Fruit fly (Drosophila melanogaster) whole organism, pupa: ENCODE results near the gene CG8128.

Experiments used
- CG10348 ChIP-seq: fragments of 200-800 bp; sonication (Bioruptor generic); IDR thresholded peaks from 2 replicates; pipeline ENCODE4 v1.3.6; 2022; ENCODE audit warnings: missing biosample characterization, missing genetic modification characterization
- CG12605 ChIP-seq: fragments of 200-800 bp; sonication (Bioruptor generic); IDR thresholded peaks from 2 replicates; pipeline ENCODE4 v1.3.6; 2022; ENCODE audit warnings: missing biosample characterization, missing genetic modification characterization
- CG13204 ChIP-seq: fragments of 200-800 bp; sonication (Bioruptor generic); optimal IDR thresholded peaks from 2 replicates; lab custom pipeline; 2018; ENCODE audit warnings: missing biosample characterization, mild to moderate bottlenecking, missing genetic modification characterization, moderate library complexity
- CG14655 ChIP-seq: fragments of 200-800 bp; sonication (Bioruptor generic); optimal IDR thresholded peaks from 3 replicates; lab custom pipeline; 2017; ENCODE audit warnings: mild to moderate bottlenecking, missing biosample characterization, missing genetic modification reagents, missing genetic modification characterization
- CG15710 ChIP-seq: fragments of 200-800 bp; sonication (Bioruptor generic); optimal IDR thresholded peaks from 2 replicates; lab custom pipeline; 2018; ENCODE audit warnings: missing biosample characterization, mild to moderate bottlenecking, missing genetic modification characterization, moderate library complexity
- CG17806 ChIP-seq: fragments of 200-800 bp; sonication (Bioruptor generic); optimal IDR thresholded peaks from 2 replicates; lab custom pipeline; 2018; ENCODE audit warnings: missing biosample characterization, mild to moderate bottlenecking, missing genetic modification characterization, moderate library complexity
- CG32121 ChIP-seq: fragments of 200-800 bp; sonication (Bioruptor generic); IDR thresholded peaks from 2 replicates; pipeline ENCODE4 v1.3.6; 2022; ENCODE audit warnings: missing biosample characterization, missing genetic modification characterization
- CG34367 ChIP-seq: fragments of 200-800 bp; sonication (Bioruptor generic); optimal IDR thresholded peaks from 2 replicates; lab custom pipeline; 2018; ENCODE audit warnings: missing biosample characterization, mild to moderate bottlenecking, missing genetic modification characterization
- CG4496 ChIP-seq: fragments of 200-800 bp; sonication (Bioruptor generic); IDR thresholded peaks from 3 replicates; pipeline ENCODE4 v1.3.6; 2022; ENCODE audit warnings: missing biosample characterization, missing genetic modification characterization
- CG8159 ChIP-seq: fragments of 200-800 bp; sonication (Bioruptor generic); optimal IDR thresholded peaks from 3 replicates; lab custom pipeline; 2018; ENCODE audit warnings: missing biosample characterization, mild to moderate bottlenecking, missing genetic modification characterization, moderate library complexity
- CG8301 ChIP-seq: fragments of 200-800 bp; sonication (Bioruptor generic); optimal IDR thresholded peaks from 2 replicates; lab custom pipeline; 2018; ENCODE audit warnings: missing biosample characterization, mild to moderate bottlenecking, missing genetic modification characterization
- CG9948 ChIP-seq: fragments of 200-800 bp; sonication (Bioruptor generic); optimal IDR thresholded peaks from 2 replicates; lab custom pipeline; 2018; ENCODE audit warnings: missing biosample characterization, mild to moderate bottlenecking, missing genetic modification characterization, moderate library complexity
- D1 ChIP-seq: fragments of 200-800 bp; sonication (Bioruptor generic); optimal IDR thresholded peaks from 2 replicates; lab custom pipeline; 2018; ENCODE audit warnings: missing biosample characterization, mild to moderate bottlenecking, missing genetic modification characterization, moderate library complexity
- EcR ChIP-seq: fragments of 200-800 bp; sonication (Bioruptor generic); optimal IDR thresholded peaks from 3 replicates; lab custom pipeline; 2019; ENCODE audit warnings: missing biosample characterization, missing genetic modification characterization, mild to moderate bottlenecking, moderate library complexity, missing genetic modification reagents
- Ets98B ChIP-seq: fragments of 200-800 bp; sonication (Bioruptor generic); IDR thresholded peaks from 2 replicates; pipeline ENCODE4 v1.3.6; 2022; ENCODE audit warnings: missing biosample characterization, missing genetic modification characterization
- Pif1A ChIP-seq: fragments of 200-800 bp; sonication (Bioruptor generic); optimal IDR thresholded peaks from 3 replicates; lab custom pipeline; 2016; ENCODE audit warnings: missing biosample characterization, missing genetic modification characterization
- Pif1B ChIP-seq: fragments of 200-800 bp; sonication (Bioruptor generic); optimal IDR thresholded peaks from 3 replicates; lab custom pipeline; 2016; ENCODE audit warnings: missing biosample characterization, missing genetic modification characterization
- Snoo ChIP-seq: fragments of 200-800 bp; sonication (Bioruptor generic); optimal IDR thresholded peaks from 3 replicates; lab custom pipeline; 2017; ENCODE audit warnings: missing biosample characterization, mild to moderate bottlenecking, missing genetic modification characterization, inconsistent platforms
- fd96Ca ChIP-seq: fragments of 200-800 bp; sonication (Bioruptor generic); IDR thresholded peaks from 3 replicates; pipeline ENCODE4 v1.3.6; 2022; ENCODE audit warnings: missing biosample characterization, missing genetic modification characterization
- gl ChIP-seq: fragments of 200-800 bp; sonication (Bioruptor generic); optimal IDR thresholded peaks from 2 replicates; lab custom pipeline; 2018; ENCODE audit warnings: missing biosample characterization, mild to moderate bottlenecking, missing genetic modification characterization
- rn ChIP-seq: fragments of 200-800 bp; sonication (Bioruptor generic); IDR thresholded peaks from 2 replicates; pipeline ENCODE4 v1.3.6; 2022; ENCODE audit warnings: missing biosample characterization, missing genetic modification characterization

Gene CG8128

dm6 chrX:15731968-15732367 lies 34.7 kb downstream of the CG8128 start, which contains the start of gene CG8191:
Gene CG8191, plus strand, starts transcription at chrX:15732178.
- TF ChIP-seq CG4496 (GFP tag; lab: Robert Waterston, UW) (no peak), CG13204 (no peak), CG8159 (tag; lab: Kevin White, UChicago) (no peak), CG9948 (tag; lab: Kevin White, UChicago) (no peak), Pif1B (GFP tag; lab: Kevin White, UChicago) (no peak), CG8301 (tag; lab: Kevin White, UChicago) (no peak), fd96Ca (no peak)
- TF ChIP-seq, all 21 proteins: peak for 0

- peak; percentile 21; the same call in 1 of the 2 replicates for TF ChIP-seq CG32121 (GFP tag; lab: Robert Waterston, UW)
- TF ChIP-seq CG8159 (tag; lab: Kevin White, UChicago): no peak
- no peak for TF ChIP-seq Snoo (tag; lab: Kevin White, UChicago)
- TF ChIP-seq CG34367 (tag; lab: Kevin White, UChicago): no peak
- TF ChIP-seq rn (GFP tag; lab: Robert Waterston, UW): peak; percentile 25; the same call in 1 of the 2 replicates
- peak; percentile 48; the same call in 2 of the 3 replicates for TF ChIP-seq CG4496 (GFP tag; lab: Robert Waterston, UW)
- TF ChIP-seq CG12605 (GFP tag; lab: Robert Waterston, UW): peak; percentile 52
- TF ChIP-seq Ets98B (GFP tag; lab: Robert Waterston, UW): peak; percentile 9; the same call in 1 of the 2 replicates
- TF ChIP-seq Pif1A (GFP tag; lab: Kevin White, UChicago): no peak
- no peak for TF ChIP-seq CG10348 (GFP tag; lab: Robert Waterston, UW)
These were observed 36.0 kb downstream of the CG8128 start for dm6 chrX:15733192-15733892.

- TF ChIP-seq CG10348 (GFP tag; lab: Robert Waterston, UW) (no peak), CG32121 (GFP tag; lab: Robert Waterston, UW) (no peak), EcR (GFP tag; lab: Kevin White, UChicago) (no peak), CG4496 (GFP tag; lab: Robert Waterston, UW) (peak; percentile 6; the same call in 1 of the 3 replicates), CG8301 (tag; lab: Kevin White, UChicago) (peak; percentile 21), Snoo (tag; lab: Kevin White, UChicago) (peak; percentile 0), CG13204 (no peak), Ets98B (GFP tag; lab: Robert Waterston, UW) (no peak), gl (tag; lab: Kevin White, UChicago) (no peak), D1 (no peak), CG12605 (GFP tag; lab: Robert Waterston, UW) (no peak), fd96Ca (no peak), CG15710 (tag; lab: Kevin White, UChicago) (peak; percentile 54), CG8159 (tag; lab: Kevin White, UChicago) (peak; percentile 40), CG17806 (tag; lab: Kevin White, UChicago) (peak; percentile 0), CG14655 (GFP tag; lab: Kevin White, UChicago) (no peak), CG9948 (tag; lab: Kevin White, UChicago) (peak; percentile 28), rn (GFP tag; lab: Robert Waterston, UW) (no peak), Pif1A (GFP tag; lab: Kevin White, UChicago) (no peak), Pif1B (GFP tag; lab: Kevin White, UChicago) (no peak), CG34367 (tag; lab: Kevin White, UChicago) (no peak)
These were observed 36.7 kb downstream of the CG8128 start, which contains the start of the genes CG12379 and MagR for dm6 chrX:15733995-15734394. Gene CG12379, minus strand, starts transcription at chrX:15733996. Gene MagR, plus strand, starts transcription at chrX:15734270.

- TF ChIP-seq gl (tag; lab: Kevin White, UChicago) (no peak), CG15710 (tag; lab: Kevin White, UChicago) (no peak), Pif1A (GFP tag; lab: Kevin White, UChicago) (no peak), EcR (GFP tag; lab: Kevin White, UChicago) (no peak), CG9948 (tag; lab: Kevin White, UChicago) (no peak), CG34367 (tag; lab: Kevin White, UChicago) (no peak), CG8301 (tag; lab: Kevin White, UChicago) (no peak), CG32121 (GFP tag; lab: Robert Waterston, UW) (no peak), Pif1B (GFP tag; lab: Kevin White, UChicago) (no peak), D1 (no peak), Ets98B (GFP tag; lab: Robert Waterston, UW) (no peak), CG17806 (tag; lab: Kevin White, UChicago) (no peak), rn (GFP tag; lab: Robert Waterston, UW) (no peak), CG4496 (GFP tag; lab: Robert Waterston, UW) (no peak), CG8159 (tag; lab: Kevin White, UChicago) (no peak), CG14655 (GFP tag; lab: Kevin White, UChicago) (no peak), CG13204 (no peak), fd96Ca (no peak)
These were observed 39.8 kb downstream of the CG8128 start, which contains the start of gene Arp6 for dm6 chrX:15737110-15737509. Gene Arp6, minus strand, starts transcription at chrX:15737120.

- TF ChIP-seq Pif1B (GFP tag; lab: Kevin White, UChicago) (no peak), Snoo (tag; lab: Kevin White, UChicago) (peak; percentile 48), Pif1A (GFP tag; lab: Kevin White, UChicago) (peak; percentile 28), CG12605 (GFP tag; lab: Robert Waterston, UW) (no peak), CG10348 (GFP tag; lab: Robert Waterston, UW) (no peak), CG14655 (GFP tag; lab: Kevin White, UChicago) (no peak), CG17806 (tag; lab: Kevin White, UChicago) (no peak), CG32121 (GFP tag; lab: Robert Waterston, UW) (peak; percentile 29; the same call in 1 of the 2 replicates), fd96Ca (no peak; the same call in 2 of the 3 replicates), rn (GFP tag; lab: Robert Waterston, UW) (no peak), CG34367 (tag; lab: Kevin White, UChicago) (no peak), CG9948 (tag; lab: Kevin White, UChicago) (peak; percentile 32), Ets98B (GFP tag; lab: Robert Waterston, UW) (no peak), CG13204 (no peak), CG8159 (tag; lab: Kevin White, UChicago) (peak; percentile 47), EcR (GFP tag; lab: Kevin White, UChicago) (peak; percentile 1), gl (tag; lab: Kevin White, UChicago) (no peak), CG15710 (tag; lab: Kevin White, UChicago) (peak; percentile 33), CG8301 (tag; lab: Kevin White, UChicago) (peak; percentile 10), D1 (no peak), CG4496 (GFP tag; lab: Robert Waterston, UW) (no peak)
These were observed 41.7 kb downstream of the CG8128 start, which contains the start of the genes CG11679 and CG8206 for dm6 chrX:15738890-15739550. Gene CG11679, minus strand, starts transcription at chrX:15738954. Gene CG8206, plus strand, starts transcription at chrX:15739230.
